Fruit fly (Drosophila melanogaster) whole organism, embryonic: Measurements from ENCODE around the gene Eig71Ec.

Source experiments
- Ada2b ChIP-seq: fragments of 200-800 bp; sonication (Bioruptor generic); IDR thresholded peaks from 2 replicates; pipeline ENCODE4 v1.3.6; 2022; ENCODE audit warnings: missing biosample characterization, missing genetic modification characterization
- Atf3 ChIP-seq: fragments of 200-800 bp; sonication (Bioruptor generic); optimal IDR thresholded peaks from 3 replicates; lab custom pipeline; 2016; ENCODE audit warnings: missing biosample characterization, missing genetic modification characterization
- Awh ChIP-seq: fragments of 200-800 bp; sonication (Bioruptor generic); IDR thresholded peaks from 2 replicates; pipeline ENCODE4, ENCODE4 v1.3.6; 2022; ENCODE audit warnings: missing biosample characterization, missing genetic modification characterization
- BtbVII ChIP-seq: fragments of 200-800 bp; sonication (Bioruptor generic); optimal IDR thresholded peaks from 3 replicates; lab custom pipeline; 2017; ENCODE audit warnings: missing biosample characterization, mild to moderate bottlenecking, missing genetic modification characterization
- CG10267 ChIP-seq: fragments of 200-800 bp; sonication (Bioruptor generic); optimal IDR thresholded peaks from 2 replicates; lab custom pipeline; 2018; ENCODE audit warnings: missing biosample characterization, mild to moderate bottlenecking, missing genetic modification characterization, moderate library complexity
- CG10959 ChIP-seq: fragments of 200-800 bp; sonication (Bioruptor generic); IDR thresholded peaks from 2 replicates; pipeline ENCODE4 v1.3.6; 2022; ENCODE audit warnings: missing biosample characterization, missing genetic modification characterization
- CG11456 ChIP-seq: fragments of 200-800 bp; sonication (Bioruptor generic); IDR thresholded peaks from 3 replicates; pipeline ENCODE4 v1.3.6; 2022; ENCODE audit warnings: missing biosample characterization, missing genetic modification characterization
- CG11695 ChIP-seq: fragments of 200-800 bp; sonication (Bioruptor generic); IDR thresholded peaks from 3 replicates; pipeline ENCODE4 v1.3.6; 2022; ENCODE audit warnings: missing biosample characterization, missing genetic modification characterization
- CG11696 ChIP-seq: fragments of 200-800 bp; sonication (Bioruptor generic); IDR thresholded peaks from 2 replicates; pipeline ENCODE4 v1.3.6; 2022; ENCODE audit warnings: missing biosample characterization, missing genetic modification characterization
- CG13287 ChIP-seq: fragments of 200-800 bp; sonication (Bioruptor generic); IDR thresholded peaks from 2 replicates; pipeline ENCODE4 v1.3.6; 2022; ENCODE audit warnings: missing biosample characterization, missing genetic modification characterization; ENCODE audit not compliant: partially characterized antibody
- CG17612 ChIP-seq: fragments of 200-800 bp; sonication (Bioruptor generic); IDR thresholded peaks from 2 replicates; pipeline ENCODE4 v1.3.6; 2022; ENCODE audit warnings: missing biosample characterization, missing genetic modification characterization
- CG17802 ChIP-seq: fragments of 200-800 bp; sonication (Bioruptor generic); optimal IDR thresholded peaks from 2 replicates; lab custom pipeline; 2018; ENCODE audit warnings: missing biosample characterization, mild to moderate bottlenecking, missing genetic modification characterization, moderate library complexity
- CG17829 ChIP-seq: fragments of 200-800 bp; optimal IDR thresholded peaks from 2 replicates; lab custom pipeline; 2019; ENCODE audit warnings: missing biosample characterization, mild to moderate bottlenecking, missing genetic modification characterization, moderate library complexity
- CG2116 ChIP-seq: fragments of 200-800 bp; sonication (Bioruptor generic); optimal IDR thresholded peaks from 3 replicates; lab custom pipeline; 2018; ENCODE audit warnings: missing biosample characterization, mild to moderate bottlenecking, missing genetic modification characterization
- CG31441 ChIP-seq: fragments of 200-800 bp; sonication (Bioruptor generic); IDR thresholded peaks from 2 replicates; pipeline ENCODE4 v1.3.6; 2022; ENCODE audit warnings: missing biosample characterization, missing genetic modification characterization
- CG3838 ChIP-seq: fragments of 200-800 bp; sonication (Bioruptor generic); optimal IDR thresholded peaks from 3 replicates; lab custom pipeline; 2016; ENCODE audit warnings: missing biosample characterization, missing genetic modification characterization
- CG4328 ChIP-seq: fragments of 200-800 bp; sonication (Bioruptor generic); optimal IDR thresholded peaks from 3 replicates; lab custom pipeline; 2017; ENCODE audit warnings: missing biosample characterization, missing genetic modification reagents, missing genetic modification characterization
- CG4424 ChIP-seq: fragments of 200-800 bp; sonication (Bioruptor generic); optimal IDR thresholded peaks from 3 replicates; lab custom pipeline; 2016; ENCODE audit warnings: missing biosample characterization, missing genetic modification characterization
- CG6272 ChIP-seq: fragments of 200-800 bp; sonication (Bioruptor generic); IDR thresholded peaks from 2 replicates; pipeline ENCODE4 v1.3.6; 2022; ENCODE audit warnings: missing biosample characterization, missing genetic modification characterization
- CG6791 ChIP-seq: fragments of 200-800 bp; sonication (Bioruptor generic); IDR thresholded peaks from 3 replicates; pipeline ENCODE4 v1.3.6; 2022; ENCODE audit warnings: missing biosample characterization, missing genetic modification characterization; ENCODE audit not compliant: partially characterized antibody
- CG7928 ChIP-seq: fragments of 200-800 bp; sonication (Bioruptor generic); optimal IDR thresholded peaks from 2 replicates; lab custom pipeline; 2017; ENCODE audit warnings: missing biosample characterization, mild to moderate bottlenecking, missing genetic modification characterization
- CG7963 ChIP-seq: fragments of 200-800 bp; sonication (Bioruptor generic); IDR thresholded peaks from 3 replicates; pipeline ENCODE4 v1.3.6; 2022; ENCODE audit warnings: missing biosample characterization, missing genetic modification characterization; ENCODE audit not compliant: partially characterized antibody
- CG7987 ChIP-seq: fragments of 200-800 bp; sonication (Bioruptor generic); optimal IDR thresholded peaks from 2 replicates; lab custom pipeline; 2018; ENCODE audit warnings: missing biosample characterization, mild to moderate bottlenecking, missing genetic modification characterization, moderate library complexity
- Dfd ChIP-seq, 2 experiments: fragments of >200 bp; optimal IDR thresholded peaks; 2 replicates each; lab custom pipeline; 2017; ENCODE audit warnings: missing biosample characterization in 2 of 2, missing genetic modification characterization in 2 of 2
- Dip2 ChIP-seq: fragments of 200-800 bp; sonication (Bioruptor generic); IDR thresholded peaks from 2 replicates; pipeline ENCODE4 v1.3.6; 2022; ENCODE audit warnings: missing biosample characterization, missing genetic modification characterization
- Dip3 ChIP-seq: fragments of 200-800 bp; sonication (Bioruptor generic); optimal IDR thresholded peaks from 3 replicates; lab custom pipeline; 2016; ENCODE audit warnings: missing biosample characterization, missing genetic modification characterization
- Doc2 ChIP-seq: fragments of 200-800 bp; sonication (Bioruptor generic); IDR thresholded peaks from 2 replicates; pipeline ENCODE4 v1.3.6; 2022; ENCODE audit warnings: missing biosample characterization, missing genetic modification characterization
- Dref ChIP-seq: fragments of 200-800 bp; sonication (Bioruptor generic); IDR thresholded peaks from 2 replicates; pipeline ENCODE4 v1.3.6; 2022; ENCODE audit warnings: missing biosample characterization, missing genetic modification characterization
- Drgx ChIP-seq: fragments of 200-800 bp; sonication (Bioruptor generic); IDR thresholded peaks from 2 replicates; pipeline ENCODE4 v1.3.6; 2022; ENCODE audit warnings: missing biosample characterization, missing genetic modification characterization
- Ets65A ChIP-seq: fragments of 200-800 bp; sonication (Bioruptor generic); peaks from one replicate; lab custom pipeline; 2016; ENCODE audit warnings: missing biosample characterization, missing genetic modification characterization
- HLH3B ChIP-seq: fragments of 200-800 bp; sonication (Bioruptor generic); IDR thresholded peaks from 2 replicates; pipeline ENCODE4 v1.3.6; 2022; ENCODE audit warnings: missing biosample characterization, missing genetic modification characterization
- bcd ChIP-seq: fragments of 200-800 bp; sonication (Bioruptor generic); optimal IDR thresholded peaks from 2 replicates; lab custom pipeline; 2017; ENCODE audit warnings: missing biosample characterization, mild to moderate bottlenecking, missing genetic modification characterization
- cg ChIP-seq: fragments of 200-800 bp; sonication (Bioruptor generic); optimal IDR thresholded peaks from 3 replicates; lab custom pipeline; 2019; ENCODE audit warnings: missing biosample characterization, mild to moderate bottlenecking, missing genetic modification characterization, moderate library complexity
- crp ChIP-seq, 2 experiments: fragments of 200-800 bp; sonication (Bioruptor generic); optimal IDR thresholded peaks; 2 replicates in 1 of 2; 3 replicates in 1 of 2; lab custom pipeline; 2017; ENCODE audit warnings: missing biosample characterization in 2 of 2, missing genetic modification characterization in 2 of 2, mild to moderate bottlenecking in 1 of 2, moderate library complexity in 1 of 2
- cwo ChIP-seq: fragments of 200-800 bp; sonication (Bioruptor generic); optimal IDR thresholded peaks from 3 replicates; lab custom pipeline; 2017; ENCODE audit warnings: missing biosample characterization, missing genetic modification characterization, mild to moderate bottlenecking, moderate library complexity, missing genetic modification reagents
- dan ChIP-seq: fragments of 200-800 bp; sonication (Bioruptor generic); IDR thresholded peaks from 2 replicates; pipeline ENCODE4 v1.3.6; 2022; ENCODE audit warnings: missing biosample characterization, missing genetic modification characterization
- fd64A ChIP-seq: fragments of 200-800 bp; sonication (Bioruptor generic); optimal IDR thresholded peaks from 3 replicates; lab custom pipeline; 2018; ENCODE audit warnings: missing biosample characterization, mild to moderate bottlenecking, missing genetic modification characterization
- ftz-f1 ChIP-seq: fragments of 200-800 bp; sonication (Bioruptor generic); optimal IDR thresholded peaks from 2 replicates; lab custom pipeline; 2016; ENCODE audit warnings: missing biosample characterization, missing genetic modification characterization
- fu2 ChIP-seq: fragments of 200-800 bp; sonication (Bioruptor generic); optimal IDR thresholded peaks from 2 replicates; lab custom pipeline; 2016; ENCODE audit warnings: missing biosample characterization, missing genetic modification characterization
- gsb ChIP-seq: fragments of 200-800 bp; sonication (Bioruptor generic); IDR thresholded peaks from 2 replicates; pipeline ENCODE4 v1.3.6; 2022; ENCODE audit warnings: missing biosample characterization, missing genetic modification characterization
- hb ChIP-seq: fragments of 200-800 bp; sonication (Bioruptor generic); IDR thresholded peaks from 3 replicates; pipeline ENCODE4 v1.3.6; 2022; ENCODE audit warnings: missing biosample characterization, missing genetic modification characterization; ENCODE audit not compliant: partially characterized antibody
- mirr ChIP-seq: fragments of 200-800 bp; sonication (Bioruptor generic); optimal IDR thresholded peaks from 3 replicates; lab custom pipeline; 2018; ENCODE audit warnings: missing biosample characterization, mild to moderate bottlenecking, missing genetic modification characterization
- nerfin-1 ChIP-seq: fragments of 200-800 bp; sonication (Bioruptor generic); optimal IDR thresholded peaks from 3 replicates; lab custom pipeline; 2019; ENCODE audit warnings: missing biosample characterization, mild to moderate bottlenecking, missing genetic modification characterization, moderate library complexity
- org-1 ChIP-seq: fragments of 200-800 bp; sonication (Bioruptor generic); optimal IDR thresholded peaks from 2 replicates; lab custom pipeline; 2017; ENCODE audit warnings: missing biosample characterization, missing genetic modification characterization
- repo ChIP-seq: fragments of 200-800 bp; sonication (Bioruptor generic); optimal IDR thresholded peaks from 2 replicates; lab custom pipeline; 2016; ENCODE audit warnings: missing biosample characterization, missing genetic modification characterization
- rib ChIP-seq: fragments of 200-800 bp; sonication (Bioruptor generic); IDR thresholded peaks from 2 replicates; pipeline ENCODE4 v1.3.6; 2022; ENCODE audit warnings: missing biosample characterization, missing genetic modification characterization
- salm ChIP-seq: fragments of 200-800 bp; sonication (Bioruptor generic); optimal IDR thresholded peaks from 2 replicates; lab custom pipeline; 2018; ENCODE audit warnings: missing biosample characterization, mild to moderate bottlenecking, missing genetic modification characterization
- sens ChIP-seq: fragments of 200-800 bp; sonication (Bioruptor generic); peaks from one replicate; lab custom pipeline; 2016; ENCODE audit warnings: missing biosample characterization, missing genetic modification characterization
- slbo ChIP-seq: fragments of 200-800 bp; sonication (Bioruptor generic); IDR thresholded peaks from 2 replicates; pipeline ENCODE4 v1.3.6; 2022; ENCODE audit warnings: missing biosample characterization, missing genetic modification characterization
- stwl ChIP-seq: fragments of 200-800 bp; sonication (Bioruptor generic); optimal IDR thresholded peaks from 3 replicates; lab custom pipeline; 2018; ENCODE audit warnings: missing biosample characterization, mild to moderate bottlenecking, missing genetic modification characterization, moderate library complexity
- wdn ChIP-seq: fragments of 200-800 bp; sonication (Bioruptor generic); IDR thresholded peaks from 2 replicates; pipeline ENCODE4 v1.3.6; 2022; ENCODE audit warnings: missing biosample characterization, missing genetic modification characterization

The Eig71Ec gene

DNA sequence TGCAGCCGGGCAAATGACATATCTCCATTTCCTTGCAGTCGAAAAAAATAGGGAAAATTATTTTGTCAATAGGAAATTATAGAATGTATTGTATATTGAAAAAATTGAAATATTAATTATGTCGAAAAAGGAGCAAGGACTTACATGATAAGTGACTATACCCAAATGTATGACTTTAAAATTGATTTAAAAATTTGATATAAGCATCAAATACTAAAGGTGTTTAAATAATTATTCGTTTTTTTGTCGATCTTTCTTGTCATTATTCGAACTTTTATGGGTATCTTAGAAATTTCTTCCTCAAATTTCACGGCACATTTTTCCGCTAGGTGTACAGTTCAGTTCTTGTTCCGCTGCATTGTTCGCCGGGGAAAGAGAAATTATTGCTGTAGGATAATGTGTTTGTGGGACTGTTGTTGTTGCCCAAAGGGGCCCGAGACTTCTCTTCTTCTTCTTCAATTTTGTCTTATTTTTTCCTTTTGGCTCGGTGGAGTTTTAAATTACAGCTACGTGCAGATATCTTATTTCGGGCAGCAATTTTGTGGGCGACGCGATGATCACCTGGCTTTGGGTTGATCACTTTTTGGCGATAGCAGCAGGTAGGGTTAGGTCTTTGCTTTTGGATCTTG lies 48.4 kb upstream of the Eig71Ec start (continued):
- TF ChIP-seq slbo (GFP tag; lab: Robert Waterston, UW) (no peak), Ets65A (GFP tag; lab: Kevin White, UChicago) (no peak), Drgx (GFP tag; lab: Robert Waterston, UW) (no peak), CG10267 (tag; lab: Kevin White, UChicago) (peak; percentile 60), rib (no peak), CG17612 (GFP tag; lab: Robert Waterston, UW) (no peak), BtbVII (GFP tag; lab: Kevin White, UChicago) (no peak), HLH3B (no peak), wdn (no peak), salm (no peak), CG11695 (GFP tag; lab: Robert Waterston, UW) (no peak), CG11696 (GFP tag; lab: Robert Waterston, UW) (no peak), CG6791 (0 out of 3 replicates have a peak, but pooled peaks have one; percentile 13), CG13287 (GFP tag; lab: Robert Waterston, UW) (no peak), bcd (GFP tag; lab: Kevin White, UChicago) (no peak), gsb (GFP tag; lab: Robert Waterston, UW) (no peak), nerfin-1 (tag; lab: Kevin White, UChicago) (no peak), CG6272 (GFP tag; lab: Robert Waterston, UW) (no peak), Atf3 (no peak), CG3838 (no peak), CG11456 (no peak), mirr (GFP tag; lab: Kevin White, UChicago) (no peak), CG7963 (GFP tag; lab: Robert Waterston, UW) (no peak), sens (GFP tag; lab: Kevin White, UChicago) (peak; percentile 89), Dip2 (GFP tag; lab: Robert Waterston, UW) (no peak), CG2116 (GFP tag; lab: Kevin White, UChicago) (peak; percentile 4), CG4328 (GFP tag; lab: Kevin White, UChicago) (no peak), Ada2b (no peak), stwl (peak; percentile 14), Dip3 (GFP tag; lab: Kevin White, UChicago) (no peak), Awh (GFP tag; lab: Robert Waterston, UW) (no peak), Dref (GFP tag; lab: Robert Waterston, UW) (no peak), repo (no peak), ftz-f1 (no peak), CG10959 (GFP tag; lab: Robert Waterston, UW) (peak; percentile 46; the same call in 1 of the 2 replicates), CG31441 (GFP tag; lab: Robert Waterston, UW) (peak; percentile 49; the same call in 1 of the 2 replicates), CG4424 (GFP tag; lab: Kevin White, UChicago) (peak; percentile 49), fd64A (GFP tag; lab: Kevin White, UChicago) (no peak), CG7987 (GFP tag; lab: Kevin White, UChicago) (no peak), Doc2 (GFP tag; lab: Robert Waterston, UW) (no peak), CG17802 (no peak), crp (GFP tag; optimal IDR thresholded peaks at IDR 0.05; lab: Kevin White, UChicago) (no peak), fu2 (GFP tag; lab: Kevin White, UChicago) (no peak), Dfd (GFP tag; optimal IDR thresholded peaks at IDR 0.05; lab: Kevin White, UChicago) (no peak), cg (GFP tag; lab: Kevin White, UChicago) (no peak), dan (GFP tag; lab: Robert Waterston, UW) (no peak), org-1 (GFP tag; lab: Kevin White, UChicago) (no peak), CG17829 (tag; lab: Kevin White, UChicago) (peak; percentile 58), hb (GFP tag; lab: Robert Waterston, UW) (no peak), CG7928 (GFP tag; lab: Kevin White, UChicago) (no peak), cwo (GFP tag; lab: Kevin White, UChicago) (no peak)
